Worm (Caenorhabditis elegans) whole organism, L1 larva: Measurements from ENCODE around the gene R02D5.4.

Experiments
- C34B4.2 ChIP-seq: sonication (generic microtip); optimal IDR thresholded peaks from 2 replicates; lab custom pipeline; 2017; ENCODE audit warnings: mild to moderate bottlenecking, missing genetic modification characterization, missing compliant biosample characterization
- aha-1 ChIP-seq: fragments of 150-350 bp; optimal IDR thresholded peaks from 2 replicates; lab custom pipeline; 2014; ENCODE audit warnings: missing biosample characterization, missing genetic modification characterization
- blmp-1 ChIP-seq: fragments of 150-350 bp; optimal IDR thresholded peaks from 2 replicates; lab custom pipeline; 2014; ENCODE audit warnings: missing biosample characterization, missing genetic modification characterization
- ceh-88 ChIP-seq: fragments of 200-800 bp; sonication (Bioruptor generic); IDR thresholded peaks from 2 replicates; pipeline ENCODE4 v1.3.6; 2022; ENCODE audit warnings: missing genetic modification characterization, missing compliant biosample characterization
- efl-1 ChIP-seq, 4 experiments: fragments of 150-350 bp; optimal IDR thresholded peaks in 3 of 4; peaks in 1 of 4; 1 replicate in 1 of 4; 2 replicates in 3 of 4; lab custom pipeline; 2014; ENCODE audit warnings: missing biosample characterization in 2 of 4, missing genetic modification characterization in 2 of 4, missing genetic modification reagents in 2 of 4
- elt-3 ChIP-seq, 6 experiments: fragments of 150-350 bp in 1 of 6; sonication (generic microtip); optimal IDR thresholded peaks; 2 replicates each; lab custom pipeline; 2017 to 2018; ENCODE audit warnings: missing biosample characterization in 6 of 6, missing genetic modification characterization in 6 of 6, inconsistent platforms in 1 of 6
- fos-1 ChIP-seq: fragments of 150-350 bp; optimal IDR thresholded peaks from 2 replicates; lab custom pipeline; 2014; ENCODE audit warnings: missing biosample characterization, missing genetic modification characterization
- grh-1 ChIP-seq: fragments of 200-800 bp; sonication (Bioruptor generic); IDR thresholded peaks from 2 replicates; pipeline ENCODE4 v1.3.6; 2022; ENCODE audit warnings: missing genetic modification reagents, missing genetic modification characterization, missing compliant biosample characterization
- hlh-17 ChIP-seq: fragments of 200-800 bp; sonication (Bioruptor generic); optimal IDR thresholded peaks from 2 replicates; lab custom pipeline; 2018; ENCODE audit warnings: missing genetic modification characterization, mild to moderate bottlenecking, missing compliant biosample characterization, moderate library complexity, borderline replicate concordance
- irx-1 ChIP-seq: sonication (generic microtip); optimal IDR thresholded peaks from 2 replicates; lab custom pipeline; 2016; ENCODE audit warnings: missing genetic modification characterization, missing compliant biosample characterization
- lin-13 ChIP-seq: fragments of 150-350 bp; optimal IDR thresholded peaks from 2 replicates; lab custom pipeline; 2014; ENCODE audit warnings: missing biosample characterization, missing genetic modification reagents, missing genetic modification characterization
- lin-14 ChIP-seq: fragments of 200-800 bp; sonication (Bioruptor generic); optimal IDR thresholded peaks from 2 replicates; lab custom pipeline; 2018; ENCODE audit warnings: mild to moderate bottlenecking, missing genetic modification characterization, moderate library complexity, missing compliant biosample characterization
- lin-35 ChIP-seq, 2 experiments: fragments of 150-350 bp; optimal IDR thresholded peaks; 2 replicates each; lab custom pipeline; 2014; ENCODE audit warnings: missing biosample characterization in 2 of 2, missing genetic modification characterization in 2 of 2, missing genetic modification reagents in 2 of 2
- lin-39 ChIP-seq: fragments of 150-350 bp; optimal IDR thresholded peaks from 2 replicates; lab custom pipeline; 2014; ENCODE audit warnings: missing biosample characterization, missing genetic modification reagents, missing genetic modification characterization
- lsy-2 ChIP-seq, 2 experiments: fragments of 150-350 bp; optimal IDR thresholded peaks; 2 replicates each; lab custom pipeline; 2014; ENCODE audit warnings: missing biosample characterization in 2 of 2, missing genetic modification characterization in 2 of 2
- mdl-1 ChIP-seq, 2 experiments: fragments of 150-350 bp; optimal IDR thresholded peaks; 2 replicates each; lab custom pipeline; 2014 to 2017; ENCODE audit warnings: missing biosample characterization in 2 of 2, missing genetic modification characterization in 2 of 2, inconsistent platforms in 1 of 2
- mep-1 ChIP-seq: fragments of 150-350 bp; optimal IDR thresholded peaks from 2 replicates; lab custom pipeline; 2014; ENCODE audit warnings: missing biosample characterization, missing genetic modification characterization
- nhr-12 ChIP-seq: sonication (generic microtip); optimal IDR thresholded peaks from 2 replicates; lab custom pipeline; 2017; ENCODE audit warnings: missing biosample characterization, missing genetic modification characterization
- nhr-19 ChIP-seq: fragments of 200-800 bp; sonication (Bioruptor generic); conservative IDR thresholded peaks from 2 replicates; pipeline ENCODE4 v1.3.6; 2022; ENCODE audit warnings: missing genetic modification characterization, missing compliant biosample characterization
- nhr-20 ChIP-seq: sonication (generic microtip); optimal IDR thresholded peaks from 2 replicates; lab custom pipeline; 2016; ENCODE audit warnings: mild to moderate bottlenecking, missing genetic modification characterization, missing compliant biosample characterization
- nhr-237 ChIP-seq: fragments of 150-350 bp; optimal IDR thresholded peaks from 2 replicates; lab custom pipeline; 2014; ENCODE audit warnings: missing biosample characterization, missing genetic modification characterization
- nhr-28 ChIP-seq: fragments of 150-350 bp; optimal IDR thresholded peaks from 2 replicates; lab custom pipeline; 2014; ENCODE audit warnings: missing biosample characterization, missing genetic modification characterization
- nhr-85 ChIP-seq: sonication (generic microtip); peaks from one replicate; lab custom pipeline; 2016; ENCODE audit warnings: missing genetic modification characterization, inconsistent platforms, missing compliant biosample characterization
- pag-3 ChIP-seq: sonication (generic microtip); optimal IDR thresholded peaks from 2 replicates; lab custom pipeline; 2017; ENCODE audit warnings: missing genetic modification characterization, mild to moderate bottlenecking, missing compliant biosample characterization, antibody characterized with exemption, borderline replicate concordance; ENCODE audit not compliant: insufficient read depth
- skn-1 ChIP-seq: fragments of 150-350 bp; optimal IDR thresholded peaks from 2 replicates; lab custom pipeline; 2014; ENCODE audit warnings: missing biosample characterization, missing genetic modification characterization
- snu-23 ChIP-seq: sonication (generic microtip); optimal IDR thresholded peaks from 2 replicates; lab custom pipeline; 2016; ENCODE audit warnings: missing genetic modification characterization, missing compliant biosample characterization
- unc-30 ChIP-seq: sonication (generic microtip); optimal IDR thresholded peaks from 2 replicates; lab custom pipeline; 2017; ENCODE audit warnings: missing biosample characterization, missing genetic modification characterization
- unc-62 ChIP-seq: fragments of 150-350 bp; optimal IDR thresholded peaks from 2 replicates; lab custom pipeline; 2014; ENCODE audit warnings: missing biosample characterization, missing genetic modification reagents, missing genetic modification characterization
- unc-98 ChIP-seq: fragments of 200-800 bp; sonication (Bioruptor generic); IDR thresholded peaks from 2 replicates; pipeline ENCODE4 v1.3.6; 2022; ENCODE audit warnings: missing genetic modification characterization, missing compliant biosample characterization
- zag-1 ChIP-seq: fragments of 150-350 bp; optimal IDR thresholded peaks from 2 replicates; lab custom pipeline; 2014; ENCODE audit warnings: missing biosample characterization, missing genetic modification characterization

Gene R02D5.4

ce11 chrV:14501136-14501535 is 16.7 kb upstream of the R02D5.4 start, which contains the start of gene R02D5.24:
Gene R02D5.24 (plus strand): TSS chrV:14501340.
- no peak for TF ChIP-seq ceh-88 (GFP tag; lab: Robert Waterston, UW)
- no peak for TF ChIP-seq mdl-1 (tag; optimal IDR thresholded peaks at IDR 0.05; lab: Kevin White, UChicago)
- no peak for TF ChIP-seq pag-3 (tag; lab: Kevin White, UChicago)
- 0 out of 2 replicates have a peak, but pooled peaks have one; percentile 7 for TF ChIP-seq grh-1
- TF ChIP-seq zag-1 (tag; lab: Kevin White, UChicago), result no peak
- no peak for TF ChIP-seq lin-39 (tag; lab: Kevin White, UChicago)
- no peak for TF ChIP-seq aha-1 (tag; lab: Kevin White, UChicago)
- no peak for TF ChIP-seq unc-30 (tag; lab: Kevin White, UChicago)
- no peak for TF ChIP-seq nhr-19 (GFP tag; lab: Robert Waterston, UW)
- no peak for TF ChIP-seq nhr-28 (tag; lab: Kevin White, UChicago)
- TF ChIP-seq lin-13 (GFP tag; lab: Kevin White, UChicago), result no peak
- peak; percentile 35 for TF ChIP-seq lin-14 (GFP tag; lab: Kevin White, UChicago)
- peak; percentile 30 for TF ChIP-seq blmp-1 (tag; lab: Kevin White, UChicago)
- TF ChIP-seq mep-1 (tag; lab: Kevin White, UChicago), result peak; percentile 1
- no peak for TF ChIP-seq unc-98 (GFP tag; lab: Robert Waterston, UW)

ce11 chrV:14500554-14500953 is 16.1 kb upstream of the R02D5.4 start:
- TF ChIP-seq lin-14 (GFP tag; lab: Kevin White, UChicago) (peak; percentile 53), mep-1 (tag; lab: Kevin White, UChicago) (peak; percentile 0), blmp-1 (tag; lab: Kevin White, UChicago) (peak; percentile 57), irx-1 (tag; lab: Kevin White, UChicago) (peak; percentile 13), unc-62 (GFP tag; lab: Kevin White, UChicago) (no peak)
- TF ChIP-seq, all 84 proteins: peak for 4

ce11 chrV:14499074-14499864 is 14.8 kb upstream of the R02D5.4 start:
- TF ChIP-seq lsy-2 (tag; optimal IDR thresholded peaks at IDR 0.05; lab: Kevin White, UChicago) (peak in 1 of 2 experiments; percentile 22), fos-1 (tag; lab: Kevin White, UChicago) (no peak), elt-3 (tag; optimal IDR thresholded peaks at IDR 0.05; lab: Kevin White, UChicago) (peak in 2 of 6 experiments; percentile 47 to 65), nhr-237 (tag; lab: Kevin White, UChicago) (no peak), blmp-1 (tag; lab: Kevin White, UChicago) (peak; percentile 44), mep-1 (tag; lab: Kevin White, UChicago) (peak; percentile 45), C34B4.2 (tag; lab: Kevin White, UChicago) (no peak), nhr-85 (peak; percentile 83), nhr-20 (tag; lab: Kevin White, UChicago) (peak; percentile 39), skn-1 (tag; lab: Kevin White, UChicago) (peak; percentile 42), nhr-12 (tag; lab: Kevin White, UChicago) (no peak), efl-1 (optimal IDR thresholded peaks at IDR 0.05; lab: Kevin White, UChicago) (no peak), efl-1 (GFP tag; optimal IDR thresholded peaks at IDR 0.05 in 1 of 2; lab: Kevin White, UChicago) (peak in 1 of 2 experiments; percentile 91), aha-1 (tag; lab: Kevin White, UChicago) (no peak), lin-35 (GFP tag; optimal IDR thresholded peaks at IDR 0.05; lab: Kevin White, UChicago) (peak in 1 of 2 experiments; percentile 46), lin-14 (GFP tag; lab: Kevin White, UChicago) (peak; percentile 59), snu-23 (peak; percentile 17)

- no peak for TF ChIP-seq hlh-17 (GFP tag; lab: Kevin White, UChicago)
- TF ChIP-seq efl-1 (optimal IDR thresholded peaks at IDR 0.05; lab: Kevin White, UChicago), result no peak
- peak in 1 of 2 experiments; percentile 50 for TF ChIP-seq efl-1 (GFP tag; optimal IDR thresholded peaks at IDR 0.05 in 1 of 2; lab: Kevin White, UChicago)
- peak; percentile 2 for TF ChIP-seq blmp-1 (tag; lab: Kevin White, UChicago)
- TF ChIP-seq unc-98 (GFP tag; lab: Robert Waterston, UW), result no peak
Measured at ce11 chrV:14498204-14498603, 13.7 kb upstream of the R02D5.4 start.
